Fruit fly (Drosophila melanogaster) whole organism, adult: Measurements from ENCODE around the gene RpL9.

Experiments used
- CG11617 ChIP-seq: fragments of 200-800 bp; sonication (Bioruptor generic); optimal IDR thresholded peaks from 2 replicates; lab custom pipeline; 2017; ENCODE audit warnings: mild to moderate bottlenecking, missing biosample characterization, missing genetic modification reagents, missing genetic modification characterization
- CG12768 ChIP-seq: fragments of 200-800 bp; sonication (Bioruptor generic); optimal IDR thresholded peaks from 2 replicates; lab custom pipeline; 2017; ENCODE audit warnings: missing biosample characterization, missing genetic modification characterization, mild to moderate bottlenecking, moderate library complexity, missing genetic modification reagents
- CG14711 ChIP-seq: fragments of 200-800 bp; sonication (Bioruptor generic); optimal IDR thresholded peaks from 2 replicates; lab custom pipeline; 2018; ENCODE audit warnings: missing biosample characterization, mild to moderate bottlenecking, missing genetic modification characterization, moderate library complexity
- CG1620 ChIP-seq: fragments of 200-800 bp; sonication (Bioruptor generic); optimal IDR thresholded peaks from 2 replicates; lab custom pipeline; 2016; ENCODE audit warnings: missing biosample characterization, missing genetic modification characterization
- CG33017 ChIP-seq: fragments of 200-800 bp; sonication (Bioruptor generic); optimal IDR thresholded peaks from 2 replicates; lab custom pipeline; 2018; ENCODE audit warnings: missing biosample characterization, mild to moderate bottlenecking, missing genetic modification characterization, moderate library complexity
- CG5204 ChIP-seq: fragments of 200-800 bp; sonication (Bioruptor generic); optimal IDR thresholded peaks from 2 replicates; lab custom pipeline; 2016; ENCODE audit warnings: missing biosample characterization, missing genetic modification characterization
- CG7045 ChIP-seq: fragments of 200-800 bp; sonication (Bioruptor generic); optimal IDR thresholded peaks from 2 replicates; lab custom pipeline; 2017; ENCODE audit warnings: missing biosample characterization, mild to moderate bottlenecking, missing genetic modification characterization
- CG7101 ChIP-seq: fragments of 200-800 bp; sonication (Bioruptor generic); optimal IDR thresholded peaks from 2 replicates; lab custom pipeline; 2018; ENCODE audit warnings: missing biosample characterization, mild to moderate bottlenecking, missing genetic modification characterization, moderate library complexity
- Clk ChIP-seq: fragments of 200-800 bp; sonication (Bioruptor generic); optimal IDR thresholded peaks from 2 replicates; lab custom pipeline; 2017; ENCODE audit warnings: missing biosample characterization, missing genetic modification characterization
- Crg-1 ChIP-seq: fragments of 200-800 bp; sonication (Bioruptor generic); optimal IDR thresholded peaks from 2 replicates; lab custom pipeline; 2016; ENCODE audit warnings: missing biosample characterization, missing genetic modification characterization
- Hr96 ChIP-seq: fragments of 200-800 bp; sonication (Bioruptor generic); optimal IDR thresholded peaks from 2 replicates; lab custom pipeline; 2016; ENCODE audit warnings: missing biosample characterization, missing genetic modification characterization
- Mnt ChIP-seq: fragments of 200-800 bp; sonication (Bioruptor generic); optimal IDR thresholded peaks from 2 replicates; lab custom pipeline; 2016; ENCODE audit warnings: missing biosample characterization, mild to moderate bottlenecking, missing genetic modification characterization
- bab1 ChIP-seq: fragments of 200-800 bp; sonication (Bioruptor generic); optimal IDR thresholded peaks from 3 replicates; lab custom pipeline; 2019; ENCODE audit warnings: missing biosample characterization, mild to moderate bottlenecking, missing genetic modification characterization, moderate library complexity
- cic ChIP-seq: fragments of 200-800 bp; sonication (Bioruptor generic); optimal IDR thresholded peaks from 2 replicates; lab custom pipeline; 2017; ENCODE audit warnings: missing biosample characterization, mild to moderate bottlenecking, missing genetic modification characterization, moderate library complexity
- cnc ChIP-seq, 2 experiments: fragments of >200 bp; optimal IDR thresholded peaks; 2 replicates each; lab custom pipeline; 2017
- kay ChIP-seq: fragments of 200-800 bp; sonication (Bioruptor generic); peaks from one replicate; lab custom pipeline; 2016; ENCODE audit warnings: missing biosample characterization, missing genetic modification characterization, borderline replicate concordance
- ovo ChIP-seq: fragments of 200-800 bp; sonication (Bioruptor generic); optimal IDR thresholded peaks from 2 replicates; lab custom pipeline; 2016; ENCODE audit warnings: missing biosample characterization, missing genetic modification characterization
- pad ChIP-seq: fragments of 200-800 bp; sonication (Bioruptor generic); optimal IDR thresholded peaks from 3 replicates; lab custom pipeline; 2017; ENCODE audit warnings: missing biosample characterization, missing genetic modification characterization, mild to moderate bottlenecking, moderate library complexity, missing genetic modification reagents
- tj ChIP-seq: fragments of 200-800 bp; sonication (Bioruptor generic); optimal IDR thresholded peaks from 3 replicates; lab custom pipeline; 2017; ENCODE audit warnings: missing biosample characterization, mild to moderate bottlenecking, missing genetic modification characterization, moderate library complexity
- toe ChIP-seq: fragments of 200-800 bp; sonication (Bioruptor generic); optimal IDR thresholded peaks from 2 replicates; lab custom pipeline; 2016; ENCODE audit warnings: missing biosample characterization, missing genetic modification characterization

The RpL9 gene

DNA sequence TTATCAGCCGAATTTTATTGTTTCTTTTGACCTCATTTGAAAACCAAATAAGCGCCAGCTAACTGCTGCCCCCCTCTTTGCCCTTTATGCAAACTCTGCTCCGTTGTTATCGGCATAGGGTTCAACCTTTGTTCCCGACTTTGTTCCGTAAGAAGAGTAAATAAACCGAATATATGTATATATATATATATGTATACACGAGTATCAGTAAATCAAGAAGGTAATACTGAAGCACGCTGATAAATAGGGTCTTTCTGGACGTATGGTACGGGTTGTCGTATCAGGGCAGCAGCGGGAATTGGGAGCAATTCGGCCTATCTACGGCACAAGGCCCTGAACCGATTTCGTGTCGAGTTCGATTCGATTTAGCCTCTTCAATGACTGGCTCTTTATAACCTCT lies 34.9 kb upstream of the RpL9 start:
- TF ChIP-seq CG11617 (GFP tag; lab: Kevin White, UChicago) (no peak), cnc (optimal IDR thresholded peaks at IDR 0.05; lab: Kevin White, UChicago) (no peak), kay (no peak), CG14711 (tag; lab: Kevin White, UChicago) (no peak), CG7045 (GFP tag; lab: Kevin White, UChicago) (no peak), CG1620 (GFP tag; lab: Kevin White, UChicago) (no peak), Mnt (no peak), pad (GFP tag; lab: Kevin White, UChicago) (no peak), CG12768 (GFP tag; lab: Kevin White, UChicago) (no peak), CG7101 (tag; lab: Kevin White, UChicago) (no peak)

DNA sequence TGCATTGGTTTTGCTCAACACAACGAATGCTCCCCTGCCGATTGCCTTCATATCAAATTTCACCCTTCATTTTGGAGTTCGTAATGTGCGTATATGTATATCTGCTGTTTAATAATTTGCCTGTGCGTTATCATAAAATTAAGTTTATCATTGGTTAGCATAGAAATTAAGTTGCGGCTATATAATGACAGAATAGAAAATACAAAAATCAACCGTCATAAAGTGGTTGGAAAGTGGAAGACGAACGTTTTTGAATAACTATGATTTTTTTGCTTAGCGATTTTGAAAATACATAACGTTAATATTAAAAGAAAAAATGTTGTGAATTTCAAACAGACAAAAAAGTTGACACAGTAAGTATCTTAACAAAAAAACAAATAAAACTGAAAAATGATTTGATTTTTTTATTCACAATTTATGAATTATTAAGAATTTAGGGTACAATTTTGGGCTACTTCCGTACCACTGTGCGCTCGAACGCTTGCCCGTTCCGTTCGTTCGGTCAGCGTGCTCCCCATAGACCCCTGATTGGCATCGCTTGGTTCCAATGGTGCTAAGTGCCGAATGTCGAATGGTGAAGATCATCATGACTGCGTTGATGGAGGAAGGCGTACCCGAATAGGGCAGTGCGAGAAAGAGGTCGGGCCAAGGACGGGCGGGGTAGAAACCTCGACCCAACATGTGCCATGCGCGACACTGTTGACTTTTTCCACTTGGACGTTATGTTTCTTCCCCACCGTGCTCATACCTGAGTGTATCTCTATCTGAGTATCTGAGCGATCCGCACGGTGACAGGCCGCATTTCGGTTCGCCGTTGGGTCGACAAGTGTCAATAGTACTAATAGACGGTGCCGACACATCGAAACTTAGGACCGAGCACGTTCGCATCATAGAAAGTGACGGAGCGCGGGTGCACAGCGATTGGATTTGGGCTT lies 33.9 kb upstream of the RpL9 start:
- TF ChIP-seq kay (peak; percentile 27), tj (no peak), CG1620 (GFP tag; lab: Kevin White, UChicago) (no peak)

DNA sequence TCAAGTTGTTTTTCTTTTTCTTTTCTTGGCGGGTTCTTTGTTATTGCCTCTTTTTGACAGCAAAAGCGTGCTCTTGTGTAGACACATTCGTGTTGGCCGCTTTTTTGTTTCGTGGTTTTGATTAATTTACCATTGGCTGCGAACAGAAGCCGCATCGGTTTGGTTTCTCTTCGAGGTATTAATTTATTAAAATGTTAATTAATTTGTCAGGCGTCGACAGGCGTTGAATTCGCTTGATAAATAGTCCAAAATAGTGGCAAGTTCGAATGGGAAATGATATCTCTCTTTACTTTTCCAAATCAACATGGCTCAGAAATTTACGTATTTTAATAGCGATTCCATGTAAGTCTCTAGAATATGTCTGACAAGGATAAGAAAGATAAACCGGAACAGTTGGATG lies 30.5 kb upstream of the RpL9 start, which contains the start of gene CG18666:
CG18666 (plus strand) TSS at position 301 of the 400 bp plus-strand sequence.
- TF ChIP-seq Clk (no peak), Hr96 (GFP tag; lab: Kevin White, UChicago) (no peak), CG33017 (tag; lab: Kevin White, UChicago) (no peak), toe (GFP tag; lab: Kevin White, UChicago) (no peak), ovo (GFP tag; lab: Kevin White, UChicago) (no peak), kay (no peak), bab1 (GFP tag; lab: Kevin White, UChicago) (no peak), CG7045 (GFP tag; lab: Kevin White, UChicago) (no peak), tj (no peak), CG1620 (GFP tag; lab: Kevin White, UChicago) (no peak), cnc (optimal IDR thresholded peaks at IDR 0.05; lab: Kevin White, UChicago) (no peak)

DNA sequence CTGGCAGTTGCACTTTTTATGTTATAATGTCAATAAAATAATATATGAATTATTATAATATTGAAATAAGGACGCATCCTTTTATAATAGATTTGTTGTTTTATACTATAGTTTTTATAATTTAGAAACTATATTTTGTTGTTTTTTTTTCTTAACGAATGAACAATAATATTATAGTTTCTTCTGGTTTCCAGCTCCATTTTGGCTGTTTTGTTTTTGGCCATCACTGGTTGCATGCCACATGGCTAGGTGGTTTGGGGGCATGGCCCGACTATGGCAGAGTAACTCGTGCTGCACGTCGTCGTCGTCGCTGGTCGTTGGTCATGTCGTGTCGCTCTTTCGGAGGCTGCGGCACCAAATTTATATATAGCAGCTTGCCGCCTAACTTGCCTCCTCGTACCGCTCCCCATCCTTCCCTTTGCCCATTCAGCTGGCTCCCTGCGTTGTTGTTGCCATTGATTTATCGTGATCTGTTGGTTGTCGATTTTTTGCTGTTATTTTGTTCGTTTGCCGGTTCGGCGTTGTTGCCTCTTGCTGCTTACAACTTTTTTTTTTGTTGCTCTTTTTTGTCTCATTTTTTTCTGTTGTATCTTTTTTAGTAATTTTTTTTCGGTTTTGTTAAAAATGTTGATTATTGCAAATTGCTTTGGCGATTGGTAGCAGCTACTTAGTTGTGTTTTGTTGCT lies 28.4 kb upstream of the RpL9 start:
- TF ChIP-seq CG7101 (tag; lab: Kevin White, UChicago) (no peak), tj (no peak)

dm6 chr2L:11027825-11028496 lies 24.0 kb upstream of the RpL9 start:
- TF ChIP-seq CG7101 (tag; lab: Kevin White, UChicago) (no peak), cic (GFP tag; lab: Kevin White, UChicago) (no peak), CG5204 (GFP tag; lab: Kevin White, UChicago) (no peak), bab1 (GFP tag; lab: Kevin White, UChicago) (no peak), pad (GFP tag; lab: Kevin White, UChicago) (no peak), CG12768 (GFP tag; lab: Kevin White, UChicago) (no peak), Hr96 (GFP tag; lab: Kevin White, UChicago) (no peak), Mnt (no peak), ovo (GFP tag; lab: Kevin White, UChicago) (no peak), CG7045 (GFP tag; lab: Kevin White, UChicago) (no peak), Clk (no peak), CG33017 (tag; lab: Kevin White, UChicago) (no peak)

DNA sequence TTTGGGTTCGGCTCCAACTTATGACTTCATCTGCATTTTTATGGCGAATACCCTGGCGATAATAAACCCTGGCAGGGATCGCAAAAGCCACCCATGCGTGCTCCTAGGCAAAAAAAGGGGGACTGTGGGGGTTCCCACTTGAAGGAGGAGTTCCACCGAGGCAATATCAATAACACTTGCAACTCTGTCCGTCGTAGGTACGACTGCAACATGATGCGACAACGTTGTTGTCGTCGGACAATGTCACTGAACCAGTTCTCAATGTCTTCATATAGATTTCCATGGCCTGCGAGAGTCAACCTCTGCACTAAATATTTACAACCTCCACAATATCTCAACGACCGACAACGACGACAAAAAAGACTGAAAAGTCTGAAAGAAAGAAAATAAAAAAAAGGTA lies 23.2 kb upstream of the RpL9 start:
- TF ChIP-seq CG5204 (GFP tag; lab: Kevin White, UChicago) (no peak), CG14711 (tag; lab: Kevin White, UChicago) (no peak), toe (GFP tag; lab: Kevin White, UChicago) (no peak), CG33017 (tag; lab: Kevin White, UChicago) (no peak), cic (GFP tag; lab: Kevin White, UChicago) (no peak), CG11617 (GFP tag; lab: Kevin White, UChicago) (no peak), ovo (GFP tag; lab: Kevin White, UChicago) (no peak), Crg-1 (GFP tag; lab: Kevin White, UChicago) (no peak), Clk (no peak), CG7101 (tag; lab: Kevin White, UChicago) (no peak), CG1620 (GFP tag; lab: Kevin White, UChicago) (no peak), CG7045 (GFP tag; lab: Kevin White, UChicago) (no peak), CG12768 (GFP tag; lab: Kevin White, UChicago) (no peak), tj (no peak), Mnt (no peak), pad (GFP tag; lab: Kevin White, UChicago) (no peak), Hr96 (GFP tag; lab: Kevin White, UChicago) (no peak)
